Fruit fly (Drosophila melanogaster) whole organism, wandering third instar larva: Measurements from ENCODE around the gene CG16710.

Experiments
- Dfd ChIP-seq: fragments of >200 bp; optimal IDR thresholded peaks from 2 replicates; lab custom pipeline; 2017; ENCODE audit warnings: missing biosample characterization, missing genetic modification characterization
- Dif ChIP-seq: fragments of 200-275, 200-300 bp; sonication (Bioruptor generic); optimal IDR thresholded peaks from 2 replicates; lab custom pipeline; 2018; ENCODE audit warnings: missing biosample characterization, missing genetic modification characterization; ENCODE audit not compliant: partially characterized antibody
- Mio ChIP-seq: sonication (Bioruptor generic); optimal IDR thresholded peaks from 2 replicates; lab custom pipeline; 2016; ENCODE audit warnings: missing biosample characterization, missing genetic modification characterization
- psq ChIP-seq: fragments of 200-800 bp; sonication (Bioruptor generic); optimal IDR thresholded peaks from 3 replicates; lab custom pipeline; 2017; ENCODE audit warnings: missing biosample characterization, mild to moderate bottlenecking, missing genetic modification characterization, moderate library complexity

DNA sequence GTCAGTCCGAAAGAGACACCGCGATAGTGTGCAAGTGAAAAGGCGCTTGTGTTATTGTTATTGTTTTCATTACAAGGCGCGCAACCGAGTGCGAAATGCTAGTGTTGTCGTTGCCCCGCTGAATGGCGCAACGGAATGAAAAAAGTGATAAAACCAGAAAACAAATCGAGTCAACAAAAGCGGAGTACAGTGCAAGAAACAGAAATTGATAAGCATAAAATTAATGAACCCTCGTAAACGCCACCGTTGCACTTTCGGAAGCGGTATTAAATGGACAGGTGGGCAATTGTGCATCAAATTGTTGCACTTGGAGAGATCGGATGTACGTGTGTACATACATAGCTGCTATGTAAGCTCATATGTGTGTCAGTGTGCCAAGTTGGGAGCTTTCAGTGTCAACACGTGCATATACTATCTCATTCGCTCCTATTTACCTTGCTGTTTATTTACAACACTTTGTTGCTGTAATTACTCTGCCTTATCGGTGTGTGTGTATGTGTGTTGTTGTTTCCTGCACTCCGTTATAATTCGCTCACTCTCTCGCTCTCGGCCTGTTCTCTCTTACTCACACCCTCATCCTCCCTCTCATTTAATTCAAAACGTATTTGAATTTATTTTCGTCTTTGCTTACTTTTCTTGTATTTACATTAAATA lies 41.2 kb downstream of the CG16710 start:
- TF ChIP-seq psq (no peak), Dfd (GFP tag; lab: Kevin White, UChicago) (no peak), Mio (GFP tag; lab: Kevin White, UChicago) (no peak), Dif (peak; percentile 74)
